Fruit fly (Drosophila melanogaster): ENCODE measurements around the gene CG32278.
A peak's percentile ranks its signal among the peaks of the same experiment; 100 is the strongest.

The CG32278 gene

DNA sequence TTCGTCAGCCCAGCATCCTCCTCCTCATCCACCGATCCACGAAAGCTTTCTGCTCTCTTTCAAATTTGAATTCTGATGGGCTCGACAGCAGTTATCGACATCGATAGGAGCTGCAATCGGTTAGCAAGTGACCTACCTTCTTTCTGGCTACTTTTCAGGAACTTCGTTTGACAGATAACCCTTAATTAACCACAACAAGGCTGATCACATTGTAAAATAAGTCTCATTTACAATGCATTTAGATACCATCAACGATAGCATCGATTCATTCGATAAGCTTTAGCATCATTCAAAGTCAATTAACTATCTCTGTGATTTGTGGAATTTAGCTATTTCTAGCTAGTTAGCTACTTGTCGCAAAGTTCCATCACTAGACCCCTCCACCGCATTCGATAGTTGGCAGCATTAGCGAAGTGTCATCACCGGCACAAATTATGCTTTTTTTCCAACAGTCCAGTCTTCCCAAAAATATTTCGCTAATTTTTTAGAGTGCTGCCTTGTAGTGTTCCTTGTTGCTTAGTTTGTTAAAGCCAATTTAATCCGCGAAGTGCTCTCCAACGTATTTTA, 9.5 kb downstream of the CG32278 start, which contains the start of the genes MnM and Girdin:
MnM (minus strand) TSS at position 51 of the 567 bp plus-strand sequence.
Girdin (plus strand) TSS at position 401 of the 567 bp plus-strand sequence.
- TF ChIP-seq dac (GFP tag; optimal IDR thresholded peaks at IDR 0.05) (no peak), Eip75B (GFP tag; optimal IDR thresholded peaks at IDR 0.05) (no peak), Eip78C (GFP tag) (no peak), net (GFP tag; optimal IDR thresholded peaks at IDR 0.05) (no peak), Eip93F (GFP tag; optimal IDR thresholded peaks at IDR 0.05) (no peak), CG3032 (tag; optimal IDR thresholded peaks at IDR 0.05) (peak; percentile 44), CG6854 (GFP tag; optimal IDR thresholded peaks at IDR 0.05) (no peak), CG3919 (GFP tag; optimal IDR thresholded peaks at IDR 0.05) (no peak), Blimp-1 (GFP tag; optimal IDR thresholded peaks at IDR 0.05) (no peak), Hr4 (GFP tag; optimal IDR thresholded peaks at IDR 0.05) (no peak), Smox (GFP tag; optimal IDR thresholded peaks at IDR 0.05) (peak; percentile 59), fd59A (GFP tag; optimal IDR thresholded peaks at IDR 0.05) (peak; percentile 6), CG1621 (tag; optimal IDR thresholded peaks at IDR 0.05) (no peak), OdsH (GFP tag; optimal IDR thresholded peaks at IDR 0.05) (no peak), CG4318 (GFP tag; optimal IDR thresholded peaks at IDR 0.05) (no peak), CG6808 (GFP tag; optimal IDR thresholded peaks at IDR 0.05) (no peak), Ets21C (GFP tag; optimal IDR thresholded peaks at IDR 0.05) (no peak), acj6 (GFP tag; optimal IDR thresholded peaks at IDR 0.05) (no peak), Met (GFP tag; optimal IDR thresholded peaks at IDR 0.05) (no peak), CG15336 (GFP tag; IDR thresholded peaks at IDR 0.05) (no peak), salr (GFP tag; optimal IDR thresholded peaks at IDR 0.05) (no peak), Sox102F (GFP tag; optimal IDR thresholded peaks at IDR 0.05) (no peak), Sox15 (GFP tag; optimal IDR thresholded peaks at IDR 0.05) (peak; percentile 38), ss (GFP tag; optimal IDR thresholded peaks at IDR 0.05) (no peak), vri (GFP tag; optimal IDR thresholded peaks at IDR 0.05) (no peak), CG9139 (GFP tag; optimal IDR thresholded peaks at IDR 0.05) (no peak), spab (GFP tag; optimal IDR thresholded peaks at IDR 0.05) (no peak), Ets96B (tag; optimal IDR thresholded peaks at IDR 0.05) (no peak), Sox14 (GFP tag; optimal IDR thresholded peaks at IDR 0.05) (no peak), fkh (GFP tag; optimal IDR thresholded peaks at IDR 0.05) (no peak), fd85E (GFP tag; optimal IDR thresholded peaks at IDR 0.05) (no peak), CG10631 (GFP tag; optimal IDR thresholded peaks at IDR 0.05) (no peak), CG32006 (GFP tag; optimal IDR thresholded peaks at IDR 0.05) (no peak), CG7368 (GFP tag; optimal IDR thresholded peaks at IDR 0.05) (no peak), achi (GFP tag; optimal IDR thresholded peaks at IDR 0.05) (no peak), CG11294 (GFP tag; IDR thresholded peaks at IDR 0.05) (no peak), CG8319 (GFP tag; optimal IDR thresholded peaks at IDR 0.05) (no peak), CG6792 (GFP tag; optimal IDR thresholded peaks at IDR 0.05) (no peak), eg (GFP tag; IDR thresholded peaks at IDR 0.05) (no peak), Hr39 (GFP tag; optimal IDR thresholded peaks at IDR 0.05) (peak; percentile 81), CG16779 (tag; optimal IDR thresholded peaks at IDR 0.05) (no peak), esn (GFP tag; optimal IDR thresholded peaks at IDR 0.05) (peak; percentile 76), lz (GFP tag; optimal IDR thresholded peaks at IDR 0.05) (peak; percentile 84), CG8119 (GFP tag; IDR thresholded peaks at IDR 0.05) (no peak), Lpt (GFP tag; optimal IDR thresholded peaks at IDR 0.05) (peak; percentile 19), CG8632 (GFP tag; optimal IDR thresholded peaks at IDR 0.05) (no peak), CG34406 (GFP tag; optimal IDR thresholded peaks at IDR 0.05) (peak; percentile 11), CG31627 (GFP tag; optimal IDR thresholded peaks at IDR 0.05) (peak; percentile 79), Hr38 (GFP tag; optimal IDR thresholded peaks at IDR 0.05) (no peak), svp (GFP tag) (no peak), cyc (GFP tag; optimal IDR thresholded peaks at IDR 0.05) (peak; percentile 57), topi (GFP tag; optimal IDR thresholded peaks at IDR 0.05) (no peak), CG10669 (GFP tag; optimal IDR thresholded peaks at IDR 0.05) (no peak)
